Fruit fly (Drosophila melanogaster): Measurements from ENCODE around the gene skl.
A peak's percentile ranks its signal among the peaks of the same experiment; 100 is the strongest.

- TF ChIP-seq scrt (GFP tag; optimal IDR thresholded peaks at IDR 0.05) (peak; percentile 63), inv (GFP tag; IDR thresholded peaks at IDR 0.05; ENCODE audit: partially characterized antibody) (no peak), hth (optimal IDR thresholded peaks at IDR 0.05) (no peak)
Observed at dm6 chr3L:18460987-18461403, 21.3 kb upstream of the skl start, which contains the start of gene CG32196.

Measured in whole organism, embryonic.